Worm (Caenorhabditis elegans) whole organism, L4/young adult: Measurements from ENCODE around the gene asm-1.

Source experiments
- W03F9.2 ChIP-seq: fragments of 150-350 bp; optimal IDR thresholded peaks from 2 replicates; lab custom pipeline; 2014; ENCODE audit warnings: missing biosample characterization, missing genetic modification characterization
- dao-5 ChIP-seq: sonication (generic microtip); optimal IDR thresholded peaks from 2 replicates; lab custom pipeline; 2016; ENCODE audit warnings: missing genotype, missing genetic modification characterization, moderate library complexity, missing compliant biosample characterization
- him-1 ChIP-seq: sonication (generic microtip); optimal IDR thresholded peaks from 2 replicates; lab custom pipeline; 2016; ENCODE audit warnings: missing genotype, missing genetic modification reagents, missing genetic modification characterization, missing compliant biosample characterization

ce11 chrII:6955084-6955697 is 45.3 kb downstream of the asm-1 start:
- no peak for TF ChIP-seq W03F9.2 (tag; lab: Kevin White, UChicago)
- TF ChIP-seq him-1 (tag; lab: Kevin White, UChicago): no peak
- no peak for TF ChIP-seq dao-5 (tag; lab: Kevin White, UChicago)
